Worm (Caenorhabditis elegans): Measurements from ENCODE around the gene F53A9.7.
A peak's percentile ranks its signal among the peaks of the same experiment; 100 is the strongest.

The F53A9.7 gene

DNA sequence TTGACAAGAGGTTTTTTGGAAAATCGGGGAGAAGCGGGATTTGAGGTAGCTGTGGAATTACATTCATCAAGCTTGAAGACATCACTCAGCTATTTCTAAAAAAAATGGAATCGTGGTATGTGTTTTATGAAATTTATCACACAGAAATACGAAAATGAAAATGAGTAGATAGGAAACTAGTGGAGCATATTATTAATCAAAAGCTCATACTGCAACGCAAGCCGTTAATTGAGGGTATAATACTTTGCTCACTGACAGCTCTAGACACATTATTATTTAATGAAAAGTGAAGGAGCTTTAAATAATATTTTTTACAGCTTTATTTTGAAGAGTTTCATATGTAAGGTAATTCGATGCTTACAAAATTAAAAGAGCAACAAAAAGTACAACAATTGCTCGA is 26.2 kb upstream of the F53A9.7 start, which contains the start of gene M02D8.7:
TSS of gene M02D8.7 (minus strand) at position 101 of the 400 bp plus-strand sequence.
- TF ChIP-seq ets-4 (GFP tag; optimal IDR thresholded peaks at IDR 0.05) (no peak), ceh-27 (GFP tag; optimal IDR thresholded peaks at IDR 0.05) (no peak), snpc-3.4 (tag; optimal IDR thresholded peaks at IDR 0.05) (no peak), ztf-26 (tag; optimal IDR thresholded peaks at IDR 0.05) (no peak), Y79H2A.3 (GFP tag; conservative IDR thresholded peaks at IDR 0.05) (no peak), mes-4 (tag; optimal IDR thresholded peaks at IDR 0.05) (no peak), hrde-1 (tag; optimal IDR thresholded peaks at IDR 0.05; ENCODE audit: borderline replicate concordance) (no peak), ceh-91 (GFP tag; IDR thresholded peaks at IDR 0.05) (no peak), sdz-38 (tag; optimal IDR thresholded peaks at IDR 0.05) (no peak), die-1 (tag; optimal IDR thresholded peaks at IDR 0.05) (no peak), mel-28 (tag; optimal IDR thresholded peaks at IDR 0.05; ENCODE audit: borderline replicate concordance) (no peak), Y67H2A.10 (GFP tag; conservative IDR thresholded peaks at IDR 0.05) (no peak), rpc-1 (optimal IDR thresholded peaks at IDR 0.05) (no peak), rpc-1 (tag; optimal IDR thresholded peaks at IDR 0.05) (no peak), F57A8.1 (GFP tag; optimal IDR thresholded peaks at IDR 0.05) (no peak), ceh-100 (GFP tag; IDR thresholded peaks at IDR 0.05) (no peak), egrh-3 (GFP tag; IDR thresholded peaks at IDR 0.05) (no peak)

- 0 out of 2 replicates have a peak, but pooled peaks have one; percentile 26 for TF ChIP-seq pbrm-1 (GFP tag; IDR thresholded peaks at IDR 0.05)
- peak; percentile 91 for TF ChIP-seq zfh-2 (GFP tag; conservative IDR thresholded peaks at IDR 0.05)
- TF ChIP-seq tbx-9 (tag; optimal IDR thresholded peaks at IDR 0.05; ENCODE audit: borderline replicate concordance) = no peak
- peak; percentile 8 for TF ChIP-seq madf-10 (tag; optimal IDR thresholded peaks at IDR 0.05)
- peak; percentile 66 for TF ChIP-seq snpc-4 (GFP tag; optimal IDR thresholded peaks at IDR 0.05)
- peak in 2 of 4 experiments; percentile 88 to 92 for TF ChIP-seq snpc-4 (tag; optimal IDR thresholded peaks at IDR 0.05)
- peak; percentile 13 for TF ChIP-seq snpc-1.1 (tag; optimal IDR thresholded peaks at IDR 0.05; ENCODE audit: insufficient read depth)
- TF ChIP-seq lin-26 (GFP tag; IDR thresholded peaks at IDR 0.05) = 0 out of 2 replicates have a peak, but pooled peaks have one; percentile 8
- TF ChIP-seq egrh-3 (GFP tag; IDR thresholded peaks at IDR 0.05) = peak; percentile 52; the same call in 1 of the 2 replicates
- no peak for TF ChIP-seq ztf-18 (tag; optimal IDR thresholded peaks at IDR 0.05)
Observed at ce11 chrX:8741629-8742170, 25.0 kb upstream of the F53A9.7 start.

ce11 chrX:8739373-8739772 is 22.7 kb upstream of the F53A9.7 start, which contains the start of gene M02D8.2:
M02D8.2 (plus strand) TSS chrX:8739673.
- TF ChIP-seq pha-4 (tag; optimal IDR thresholded peaks at IDR 0.05) (no peak), ZK185.1 (tag; optimal IDR thresholded peaks at IDR 0.05; ENCODE audit: poor library complexity, severe bottlenecking) (no peak), unc-62 (GFP tag; optimal IDR thresholded peaks at IDR 0.05) (no peak), nfya-2 (GFP tag; IDR thresholded peaks at IDR 0.05) (no peak), T26A5.8 (tag; optimal IDR thresholded peaks at IDR 0.05) (no peak), nhr-179 (tag; optimal IDR thresholded peaks at IDR 0.05) (no peak), F49E8.2 (tag; optimal IDR thresholded peaks at IDR 0.05; ENCODE audit: insufficient read depth) (no peak), C17E4.6 (GFP tag; IDR thresholded peaks at IDR 0.05) (no peak), F37B4.10 (GFP tag; IDR thresholded peaks at IDR 0.05) (no peak), F10E7.11 (tag; optimal IDR thresholded peaks at IDR 0.05) (no peak), athp-1 (tag; optimal IDR thresholded peaks at IDR 0.05) (no peak), nfya-1 (tag; optimal IDR thresholded peaks at IDR 0.05; ENCODE audit: borderline replicate concordance, insufficient read depth) (no peak), ceh-100 (GFP tag; IDR thresholded peaks at IDR 0.05) (no peak), lin-54 (GFP tag; optimal IDR thresholded peaks at IDR 0.05) (no peak), lin-35 (GFP tag; optimal IDR thresholded peaks at IDR 0.05) (no peak), ets-4 (GFP tag; optimal IDR thresholded peaks at IDR 0.05) (no peak), lag-1 (GFP tag; IDR thresholded peaks at IDR 0.05) (no peak)

Data from whole organism, young adult.